Worm (Caenorhabditis elegans) whole organism, young adult: ENCODE measurements around the gene cpi-2.

Source experiments
- B0261.1 ChIP-seq: sonication (generic microtip); optimal IDR thresholded peaks from 2 replicates; lab custom pipeline; 2016; ENCODE audit warnings: mild to moderate bottlenecking, missing genetic modification characterization, moderate library complexity, missing compliant biosample characterization
- C06A6.2 ChIP-seq: fragments of 200-800 bp; sonication (Bioruptor generic); conservative IDR thresholded peaks from 2 replicates; pipeline ENCODE4 v1.3.6; 2022; ENCODE audit warnings: missing genetic modification characterization, missing compliant biosample characterization
- C17E4.6 ChIP-seq: fragments of 200-800 bp; sonication (Bioruptor generic); IDR thresholded peaks from 2 replicates; pipeline ENCODE4 v1.3.6; 2022; ENCODE audit warnings: missing genetic modification reagents, missing genetic modification characterization, missing compliant biosample characterization
- D2030.7 ChIP-seq: fragments of 200-800 bp; sonication (Bioruptor generic); IDR thresholded peaks from 2 replicates; pipeline ENCODE4 v1.3.6; 2022; ENCODE audit warnings: missing genetic modification reagents, missing genetic modification characterization, missing compliant biosample characterization
- F23B12.7 ChIP-seq: sonication (generic microtip); optimal IDR thresholded peaks from 2 replicates; lab custom pipeline; 2017; ENCODE audit warnings: missing genetic modification characterization, mild to moderate bottlenecking, missing compliant biosample characterization, antibody characterized with exemption, moderate library complexity; ENCODE audit not compliant: insufficient read depth
- F55B11.4 ChIP-seq: sonication (generic microtip); optimal IDR thresholded peaks from 2 replicates; lab custom pipeline; 2016; ENCODE audit warnings: missing compliant biosample characterization, missing genetic modification characterization, borderline replicate concordance; ENCODE audit not compliant: insufficient read depth
- F57C9.4 ChIP-seq: sonication (generic microtip); optimal IDR thresholded peaks from 2 replicates; lab custom pipeline; 2017; ENCODE audit warnings: mild to moderate bottlenecking, missing genetic modification characterization, missing compliant biosample characterization
- Y53F4B.3 ChIP-seq: fragments of 200-800 bp; sonication (Bioruptor generic); IDR thresholded peaks from 2 replicates; pipeline ENCODE4 v1.3.6; 2022; ENCODE audit warnings: missing genetic modification reagents, missing genetic modification characterization, missing compliant biosample characterization
- Y56A3A.18 ChIP-seq: fragments of 200-800 bp; sonication (Bioruptor generic); IDR thresholded peaks from 2 replicates; pipeline ENCODE4 v1.3.6; 2022; ENCODE audit warnings: missing genetic modification reagents, missing genetic modification characterization, missing compliant biosample characterization
- akir-1 ChIP-seq: fragments of 200-800 bp; sonication (Bioruptor generic); optimal IDR thresholded peaks from 2 replicates; lab custom pipeline; 2018; ENCODE audit warnings: mild to moderate bottlenecking, missing genetic modification characterization, moderate library complexity, missing compliant biosample characterization
- aptf-2 ChIP-seq: fragments of 200-800 bp; sonication (Bioruptor generic); conservative IDR thresholded peaks from 2 replicates; pipeline ENCODE4 v1.3.6; 2022; ENCODE audit warnings: missing genetic modification reagents, missing genetic modification characterization, missing compliant biosample characterization
- atf-7 ChIP-seq: sonication (generic microtip); optimal IDR thresholded peaks from 2 replicates; lab custom pipeline; 2017; ENCODE audit warnings: mild to moderate bottlenecking, missing genetic modification characterization, missing compliant biosample characterization
- attf-5 ChIP-seq: fragments of 200-800 bp; sonication (Bioruptor generic); optimal IDR thresholded peaks from 2 replicates; lab custom pipeline; 2018; ENCODE audit warnings: mild to moderate bottlenecking, missing genetic modification characterization, missing compliant biosample characterization
- ccch-3 ChIP-seq: fragments of 200-800 bp; sonication (Bioruptor generic); optimal IDR thresholded peaks from 2 replicates; lab custom pipeline; 2018; ENCODE audit warnings: mild to moderate bottlenecking, missing genetic modification characterization, missing compliant biosample characterization
- ceh-27 ChIP-seq: fragments of 200-800 bp; sonication (Bioruptor generic); optimal IDR thresholded peaks from 2 replicates; lab custom pipeline; 2018; ENCODE audit warnings: mild to moderate bottlenecking, missing genetic modification characterization, moderate library complexity, missing compliant biosample characterization
- ceh-79 ChIP-seq: sonication (generic microtip); optimal IDR thresholded peaks from 2 replicates; lab custom pipeline; 2017; ENCODE audit warnings: mild to moderate bottlenecking, missing genetic modification characterization, missing compliant biosample characterization
- dpff-1 ChIP-seq: sonication (generic microtip); optimal IDR thresholded peaks from 2 replicates; lab custom pipeline; 2017; ENCODE audit warnings: mild to moderate bottlenecking, missing genetic modification characterization, missing compliant biosample characterization
- egrh-3 ChIP-seq: fragments of 200-800 bp; sonication (Bioruptor generic); IDR thresholded peaks from 2 replicates; pipeline ENCODE4 v1.3.6; 2022; ENCODE audit warnings: missing genetic modification reagents, missing genetic modification characterization, missing compliant biosample characterization
- ekl-4 ChIP-seq: fragments of 200-800 bp; sonication (Bioruptor generic); IDR thresholded peaks from 2 replicates; pipeline ENCODE4 v1.3.6; 2022; ENCODE audit warnings: missing genetic modification reagents, missing genetic modification characterization, missing compliant biosample characterization
- fkh-3 ChIP-seq: sonication (generic microtip); optimal IDR thresholded peaks from 2 replicates; lab custom pipeline; 2016; ENCODE audit warnings: mild to moderate bottlenecking, missing genetic modification characterization, missing compliant biosample characterization
- let-607 ChIP-seq, 2 experiments: fragments of 200-800 bp in 1 of 2; sonication (Bioruptor generic) in 1 of 2; sonication (generic microtip) in 1 of 2; optimal IDR thresholded peaks; 2 replicates each; lab custom pipeline; 2016 to 2018; ENCODE audit warnings: mild to moderate bottlenecking in 2 of 2, missing compliant biosample characterization in 2 of 2, missing genetic modification characterization in 2 of 2, moderate library complexity in 2 of 2, missing genotype in 1 of 2
- lin-26 ChIP-seq: fragments of 200-800 bp; sonication (Bioruptor generic); IDR thresholded peaks from 2 replicates; pipeline ENCODE4 v1.3.6; 2022; ENCODE audit warnings: missing genetic modification reagents, missing genetic modification characterization, missing compliant biosample characterization
- lir-1 ChIP-seq: fragments of 200-800 bp; sonication (Bioruptor generic); conservative IDR thresholded peaks from 2 replicates; pipeline ENCODE4 v1.3.6; 2022; ENCODE audit warnings: missing genetic modification reagents, missing genetic modification characterization, missing compliant biosample characterization
- lsl-1 ChIP-seq: fragments of 200-800 bp; sonication (Bioruptor generic); optimal IDR thresholded peaks from 2 replicates; lab custom pipeline; 2018; ENCODE audit warnings: mild to moderate bottlenecking, missing genetic modification characterization, moderate library complexity, missing compliant biosample characterization
- mcd-1 ChIP-seq: fragments of 200-800 bp; sonication (Bioruptor generic); IDR thresholded peaks from 2 replicates; pipeline ENCODE4 v1.3.6; 2022; ENCODE audit warnings: missing genetic modification reagents, missing genetic modification characterization, missing compliant biosample characterization
- nhr-120 ChIP-seq: fragments of 200-800 bp; sonication (Bioruptor generic); IDR thresholded peaks from 2 replicates; pipeline ENCODE4 v1.3.6; 2022; ENCODE audit warnings: missing genetic modification characterization, missing compliant biosample characterization
- nhr-90 ChIP-seq: sonication (generic microtip); optimal IDR thresholded peaks from 2 replicates; lab custom pipeline; 2016; ENCODE audit warnings: missing genotype, mild to moderate bottlenecking, missing genetic modification characterization, missing compliant biosample characterization
- pha-4 ChIP-seq: fragments of 150-350 bp; sonication (generic microtip); optimal IDR thresholded peaks from 2 replicates; lab custom pipeline; 2014; ENCODE audit warnings: missing biosample characterization, missing genetic modification reagents, missing genetic modification characterization
- rcor-1 ChIP-seq: fragments of 200-800 bp; sonication (Bioruptor generic); IDR thresholded peaks from 2 replicates; pipeline ENCODE4 v1.3.6; 2022; ENCODE audit warnings: missing genetic modification reagents, missing genetic modification characterization, missing compliant biosample characterization
- sptf-2 ChIP-seq: fragments of 200-800 bp; sonication (Bioruptor generic); optimal IDR thresholded peaks from 2 replicates; lab custom pipeline; 2018; ENCODE audit warnings: mild to moderate bottlenecking, missing genetic modification characterization, missing compliant biosample characterization
- unc-62 ChIP-seq: fragments of 150-350 bp; optimal IDR thresholded peaks from 2 replicates; lab custom pipeline; 2014; ENCODE audit warnings: missing biosample characterization, missing genetic modification reagents, missing genetic modification characterization
- zfh-2 ChIP-seq: fragments of 200-800 bp; sonication (Bioruptor generic); conservative IDR thresholded peaks from 2 replicates; pipeline ENCODE4 v1.3.6; 2022; ENCODE audit warnings: missing genetic modification reagents, missing genetic modification characterization, missing compliant biosample characterization
- ztf-18 ChIP-seq: sonication (generic microtip); optimal IDR thresholded peaks from 2 replicates; lab custom pipeline; 2016; ENCODE audit warnings: missing genotype, mild to moderate bottlenecking, missing genetic modification characterization, missing compliant biosample characterization
- ztf-22 ChIP-seq: fragments of 200-800 bp; sonication (Bioruptor generic); optimal IDR thresholded peaks from 2 replicates; lab custom pipeline; 2018; ENCODE audit warnings: mild to moderate bottlenecking, missing genetic modification characterization, moderate library complexity, missing compliant biosample characterization
- ztf-26 ChIP-seq: sonication (generic microtip); optimal IDR thresholded peaks from 2 replicates; lab custom pipeline; 2017; ENCODE audit warnings: missing genetic modification characterization, missing compliant biosample characterization

Gene cpi-2

ce11 chrV:6053188-6053687 is 9.4 kb downstream of the cpi-2 start, which contains the start of gene seip-1 (continued):
- peak; percentile 84 for TF ChIP-seq F23B12.7
- TF ChIP-seq attf-5, result peak; percentile 90
- TF ChIP-seq rcor-1 (GFP tag; lab: Robert Waterston, UW), result peak; percentile 62
- peak; percentile 4 for TF ChIP-seq ceh-27 (GFP tag; lab: Kevin White, UChicago)
- peak; percentile 37 for TF ChIP-seq lsl-1 (GFP tag; lab: Kevin White, UChicago)
- peak; percentile 36 for TF ChIP-seq ztf-18 (tag; lab: Kevin White, UChicago)

- TF ChIP-seq Y53F4B.3 (GFP tag; lab: Robert Waterston, UW) (no peak), lir-1 (GFP tag; lab: Robert Waterston, UW) (no peak), let-607 (tag; optimal IDR thresholded peaks at IDR 0.05; lab: Kevin White, UChicago) (no peak), dpff-1 (tag; lab: Kevin White, UChicago) (no peak), ceh-27 (GFP tag; lab: Kevin White, UChicago) (no peak), ztf-26 (tag; lab: Kevin White, UChicago) (no peak), pha-4 (tag; lab: Kevin White, UChicago) (no peak), F55B11.4 (tag; lab: Kevin White, UChicago) (no peak), mcd-1 (GFP tag; lab: Robert Waterston, UW) (no peak), fkh-3 (tag; lab: Kevin White, UChicago) (no peak), C17E4.6 (GFP tag; lab: Robert Waterston, UW) (no peak), B0261.1 (tag; lab: Kevin White, UChicago) (no peak), ekl-4 (GFP tag; lab: Robert Waterston, UW) (no peak), ceh-79 (tag; lab: Kevin White, UChicago) (no peak), F57C9.4 (tag; lab: Kevin White, UChicago) (no peak), ztf-22 (GFP tag; lab: Kevin White, UChicago) (no peak)
- TF ChIP-seq, all 124 proteins: peak for 0
Measured at ce11 chrV:6055289-6055688, 11.4 kb downstream of the cpi-2 start, which contains the start of gene srd-20. Gene srd-20 (plus strand): TSS chrV:6055589.

ce11 chrV:6063330-6063729 is 19.5 kb downstream of the cpi-2 start, which contains the start of gene Y38A10A.2:
Gene Y38A10A.2 (minus strand): TSS chrV:6063430.
- no peak for TF ChIP-seq unc-62 (GFP tag; lab: Kevin White, UChicago)
- no peak for TF ChIP-seq nhr-120 (GFP tag; lab: Robert Waterston, UW)
- no peak for TF ChIP-seq zfh-2 (GFP tag; lab: Robert Waterston, UW)
- no peak for TF ChIP-seq D2030.7 (GFP tag; lab: Robert Waterston, UW)
- TF ChIP-seq C06A6.2, result no peak
- no peak for TF ChIP-seq lir-1 (GFP tag; lab: Robert Waterston, UW)
- TF ChIP-seq lin-26 (GFP tag; lab: Robert Waterston, UW), result no peak
- TF ChIP-seq sptf-2 (GFP tag; lab: Kevin White, UChicago), result no peak
- no peak for TF ChIP-seq ccch-3 (GFP tag; lab: Kevin White, UChicago)
- no peak for TF ChIP-seq egrh-3 (GFP tag; lab: Robert Waterston, UW)
- TF ChIP-seq aptf-2 (GFP tag; lab: Robert Waterston, UW), result no peak
- no peak for TF ChIP-seq akir-1 (GFP tag; lab: Kevin White, UChicago)
- no peak for TF ChIP-seq Y56A3A.18 (GFP tag; lab: Robert Waterston, UW)
- TF ChIP-seq nhr-90, result no peak
- no peak for TF ChIP-seq atf-7 (tag; lab: Kevin White, UChicago)
